Fruit fly (Drosophila melanogaster) whole organism, embryonic: ENCODE results near the gene CG10702.

Experiments
- Aef1 ChIP-seq: fragments of 200-800 bp; sonication (Bioruptor generic); IDR thresholded peaks from 3 replicates; pipeline ENCODE4 v1.3.6; 2022; ENCODE audit warnings: missing biosample characterization, missing genetic modification characterization
- Antp ChIP-seq: fragments of 200-800 bp; sonication (Bioruptor generic); optimal IDR thresholded peaks from 3 replicates; lab custom pipeline; 2016; ENCODE audit warnings: missing biosample characterization, missing genetic modification characterization
- CG10209 ChIP-seq: fragments of 200-800 bp; sonication (Bioruptor generic); optimal IDR thresholded peaks from 3 replicates; lab custom pipeline; 2017; ENCODE audit warnings: missing biosample characterization, mild to moderate bottlenecking, missing genetic modification characterization, missing genetic modification reagents
- CG10267 ChIP-seq: fragments of 200-800 bp; sonication (Bioruptor generic); optimal IDR thresholded peaks from 2 replicates; lab custom pipeline; 2018; ENCODE audit warnings: missing biosample characterization, mild to moderate bottlenecking, missing genetic modification characterization, moderate library complexity
- CG10366 ChIP-seq: fragments of 200-800 bp; sonication (Bioruptor generic); IDR thresholded peaks from 2 replicates; pipeline ENCODE4 v1.3.6; 2022; ENCODE audit warnings: missing biosample characterization, missing genetic modification characterization
- CG11247 ChIP-seq: fragments of 200-800 bp; sonication (Bioruptor generic); IDR thresholded peaks from 2 replicates; pipeline ENCODE4 v1.3.6; 2022; ENCODE audit warnings: missing biosample characterization, missing genetic modification characterization
- CG1233 ChIP-seq: fragments of 200-800 bp; sonication (Bioruptor generic); optimal IDR thresholded peaks from 4 replicates; lab custom pipeline; 2018; ENCODE audit warnings: missing biosample characterization, mild to moderate bottlenecking, missing genetic modification characterization
- CG12942 ChIP-seq: fragments of 200-800 bp; sonication (Bioruptor generic); optimal IDR thresholded peaks from 3 replicates; lab custom pipeline; 2016; ENCODE audit warnings: missing biosample characterization, missing genetic modification characterization
- CG14441 ChIP-seq: fragments of 200-800 bp; sonication (Bioruptor generic); IDR thresholded peaks from 2 replicates; pipeline ENCODE4 v1.3.6; 2022; ENCODE audit warnings: missing biosample characterization, missing genetic modification characterization
- CG17829 ChIP-seq: fragments of 200-800 bp; optimal IDR thresholded peaks from 2 replicates; lab custom pipeline; 2019; ENCODE audit warnings: missing biosample characterization, mild to moderate bottlenecking, missing genetic modification characterization, moderate library complexity
- CG1792 ChIP-seq: fragments of 200-800 bp; sonication (Bioruptor generic); optimal IDR thresholded peaks from 2 replicates; lab custom pipeline; 2016; ENCODE audit warnings: missing biosample characterization, missing genetic modification characterization
- CG2889 ChIP-seq: fragments of 200-800 bp; sonication (Bioruptor generic); IDR thresholded peaks from 3 replicates; pipeline ENCODE4 v1.3.6; 2022; ENCODE audit warnings: missing biosample characterization, missing genetic modification characterization
- CG3065 ChIP-seq: fragments of 200-800 bp; sonication (Bioruptor generic); optimal IDR thresholded peaks from 2 replicates; lab custom pipeline; 2016; ENCODE audit warnings: missing biosample characterization, missing genetic modification characterization
- CG3995 ChIP-seq: fragments of 200-800 bp; sonication (Bioruptor generic); optimal IDR thresholded peaks from 3 replicates; lab custom pipeline; 2016; ENCODE audit warnings: missing biosample characterization, missing genetic modification characterization
- CG42726 ChIP-seq: fragments of 200-800 bp; sonication (Bioruptor generic); IDR thresholded peaks from 2 replicates; pipeline ENCODE4 v1.3.6; 2022; ENCODE audit warnings: missing biosample characterization, missing genetic modification characterization; ENCODE audit not compliant: partially characterized antibody
- CG4360 ChIP-seq: fragments of 200-800 bp; sonication (Bioruptor generic); IDR thresholded peaks from 2 replicates; pipeline ENCODE4 v1.3.6; 2022; ENCODE audit warnings: missing biosample characterization, missing genetic modification characterization
- CG43689 ChIP-seq: fragments of 200-800 bp; sonication (Bioruptor generic); IDR thresholded peaks from 2 replicates; pipeline ENCODE4 v1.3.6; 2022; ENCODE audit warnings: missing biosample characterization, missing genetic modification characterization
- CG4404 ChIP-seq: fragments of 200-800 bp; sonication (Bioruptor generic); IDR thresholded peaks from 2 replicates; pipeline ENCODE4 v1.3.6; 2022; ENCODE audit warnings: missing biosample characterization, missing genetic modification characterization
- CG6791 ChIP-seq: fragments of 200-800 bp; sonication (Bioruptor generic); IDR thresholded peaks from 3 replicates; pipeline ENCODE4 v1.3.6; 2022; ENCODE audit warnings: missing biosample characterization, missing genetic modification characterization; ENCODE audit not compliant: partially characterized antibody
- CG7987 ChIP-seq: fragments of 200-800 bp; sonication (Bioruptor generic); optimal IDR thresholded peaks from 2 replicates; lab custom pipeline; 2018; ENCODE audit warnings: missing biosample characterization, mild to moderate bottlenecking, missing genetic modification characterization, moderate library complexity
- CG8924 ChIP-seq: fragments of 200-800 bp; optimal IDR thresholded peaks from 3 replicates; lab custom pipeline; 2019; ENCODE audit warnings: missing biosample characterization, mild to moderate bottlenecking, missing genetic modification characterization, moderate library complexity
- Chrac-16 ChIP-seq: fragments of 200-800 bp; sonication (Bioruptor generic); optimal IDR thresholded peaks from 3 replicates; lab custom pipeline; 2016; ENCODE audit warnings: missing biosample characterization, missing genetic modification characterization
- Deaf1 ChIP-seq: fragments of 200-800 bp; optimal IDR thresholded peaks from 3 replicates; lab custom pipeline; 2019; ENCODE audit warnings: missing biosample characterization, mild to moderate bottlenecking, missing genetic modification characterization, moderate library complexity
- Ets97D ChIP-seq: fragments of 200-800 bp; sonication (Bioruptor generic); optimal IDR thresholded peaks from 3 replicates; lab custom pipeline; 2016; ENCODE audit warnings: missing biosample characterization, missing genetic modification characterization
- H15 ChIP-seq: fragments of 200-800 bp; sonication (Bioruptor generic); IDR thresholded peaks from 3 replicates; pipeline ENCODE4 v1.3.6; 2022; ENCODE audit warnings: missing biosample characterization, missing genetic modification characterization
- Lim3 ChIP-seq: fragments of 200-800 bp; sonication (Bioruptor generic); IDR thresholded peaks from 2 replicates; pipeline ENCODE4 v1.3.6; 2022; ENCODE audit warnings: missing biosample characterization, missing genetic modification characterization
- MTF-1 ChIP-seq: fragments of 200-800 bp; sonication (Bioruptor generic); optimal IDR thresholded peaks from 2 replicates; lab custom pipeline; 2018; ENCODE audit warnings: missing biosample characterization, mild to moderate bottlenecking, missing genetic modification characterization, borderline replicate concordance
- NC2α ChIP-seq: fragments of 200-800 bp; sonication (Bioruptor generic); optimal IDR thresholded peaks from 2 replicates; lab custom pipeline; 2016; ENCODE audit warnings: missing biosample characterization, missing genetic modification characterization
- Ravus ChIP-seq: fragments of 200-800 bp; sonication (Bioruptor generic); IDR thresholded peaks from 2 replicates; pipeline ENCODE4 v1.3.6; 2022; ENCODE audit warnings: missing biosample characterization, missing genetic modification characterization
- Rx ChIP-seq: fragments of 200-800 bp; sonication (Bioruptor generic); IDR thresholded peaks from 2 replicates; pipeline ENCODE4 v1.3.6; 2022; ENCODE audit warnings: missing biosample characterization, missing genetic modification characterization
- Sox100B ChIP-seq: fragments of 200-800 bp; sonication (Bioruptor generic); optimal IDR thresholded peaks from 3 replicates; lab custom pipeline; 2018; ENCODE audit warnings: missing biosample characterization, mild to moderate bottlenecking, missing genetic modification characterization
- Taf1 ChIP-seq: fragments of 200-800 bp; sonication (Bioruptor generic); IDR thresholded peaks from 2 replicates; pipeline ENCODE4 v1.3.6; 2022; ENCODE audit warnings: missing biosample characterization, missing genetic modification characterization
- ap ChIP-seq: fragments of 200-800 bp; sonication (Bioruptor generic); IDR thresholded peaks from 2 replicates; pipeline ENCODE4 v1.3.6; 2022; ENCODE audit warnings: missing biosample characterization, missing genetic modification characterization
- bbx ChIP-seq: fragments of 200-800 bp; sonication (Bioruptor generic); IDR thresholded peaks from 2 replicates; pipeline ENCODE4 v1.3.6; 2022; ENCODE audit warnings: missing biosample characterization, missing genetic modification characterization; ENCODE audit not compliant: partially characterized antibody
- cas ChIP-seq: fragments of 200-800 bp; sonication (Bioruptor generic); IDR thresholded peaks from 2 replicates; pipeline ENCODE4 v1.3.6; 2022; ENCODE audit warnings: missing biosample characterization, missing genetic modification characterization
- cwo ChIP-seq: fragments of 200-800 bp; sonication (Bioruptor generic); optimal IDR thresholded peaks from 3 replicates; lab custom pipeline; 2017; ENCODE audit warnings: missing biosample characterization, missing genetic modification characterization, mild to moderate bottlenecking, moderate library complexity, missing genetic modification reagents
- disco-r ChIP-seq: fragments of 200-800 bp; sonication (Bioruptor generic); optimal IDR thresholded peaks from 2 replicates; lab custom pipeline; 2016; ENCODE audit warnings: missing biosample characterization, missing genetic modification characterization
- emc ChIP-seq: fragments of 200-800 bp; sonication (Bioruptor generic); optimal IDR thresholded peaks from 2 replicates; lab custom pipeline; 2016; ENCODE audit warnings: missing biosample characterization, missing genetic modification characterization
- fd64A ChIP-seq: fragments of 200-800 bp; sonication (Bioruptor generic); optimal IDR thresholded peaks from 3 replicates; lab custom pipeline; 2018; ENCODE audit warnings: missing biosample characterization, mild to moderate bottlenecking, missing genetic modification characterization
- gro ChIP-seq: fragments of 200-800 bp; sonication (Bioruptor generic); optimal IDR thresholded peaks from 2 replicates; lab custom pipeline; 2016; ENCODE audit warnings: missing biosample characterization, missing genetic modification characterization
- hb ChIP-seq: fragments of 200-800 bp; sonication (Bioruptor generic); IDR thresholded peaks from 3 replicates; pipeline ENCODE4 v1.3.6; 2022; ENCODE audit warnings: missing biosample characterization, missing genetic modification characterization; ENCODE audit not compliant: partially characterized antibody
- hth ChIP-seq: fragments of >200 bp; optimal IDR thresholded peaks from 2 replicates; lab custom pipeline; 2017; ENCODE audit warnings: inconsistent platforms
- lmd ChIP-seq: fragments of 200-800 bp; sonication (Bioruptor generic); IDR thresholded peaks from 2 replicates; pipeline ENCODE4 v1.3.6; 2022; ENCODE audit warnings: missing biosample characterization, missing genetic modification characterization
- lov ChIP-seq, 2 experiments: fragments of 200-800 bp in 1 of 2; fragments of >200 bp in 1 of 2; sonication (Bioruptor generic) in 1 of 2; IDR thresholded peaks in 1 of 2; optimal IDR thresholded peaks in 1 of 2; 2 replicates in 1 of 2; 3 replicates in 1 of 2; pipeline versions ENCODE4 v1.3.6 to Lab custom; 2017 to 2022; ENCODE audit warnings: missing biosample characterization in 1 of 2, missing genetic modification characterization in 1 of 2
- nerfin-1 ChIP-seq: fragments of 200-800 bp; sonication (Bioruptor generic); optimal IDR thresholded peaks from 3 replicates; lab custom pipeline; 2019; ENCODE audit warnings: missing biosample characterization, mild to moderate bottlenecking, missing genetic modification characterization, moderate library complexity
- pzg ChIP-seq: fragments of 200-800 bp; sonication (Bioruptor generic); optimal IDR thresholded peaks from 3 replicates; lab custom pipeline; 2018; ENCODE audit warnings: missing biosample characterization, mild to moderate bottlenecking, missing genetic modification characterization, moderate library complexity
- sens-2 ChIP-seq: fragments of 200-800 bp; sonication (Bioruptor generic); IDR thresholded peaks from 2 replicates; pipeline ENCODE4 v1.3.6; 2022; ENCODE audit warnings: missing biosample characterization, missing genetic modification characterization
- shn ChIP-seq: fragments of 200-800 bp; sonication (Bioruptor generic); optimal IDR thresholded peaks from 3 replicates; lab custom pipeline; 2016; ENCODE audit warnings: missing biosample characterization, missing genetic modification characterization
- tna ChIP-seq: fragments of 200-800 bp; sonication (Bioruptor generic); IDR thresholded peaks from 2 replicates; pipeline ENCODE4 v1.3.6; 2022; ENCODE audit warnings: missing biosample characterization, missing genetic modification characterization; ENCODE audit not compliant: partially characterized antibody
- zen2 ChIP-seq: fragments of 200-800 bp; sonication (Bioruptor generic); IDR thresholded peaks from 3 replicates; pipeline ENCODE4 v1.3.6; 2022; ENCODE audit warnings: missing biosample characterization, missing genetic modification characterization; ENCODE audit not compliant: partially characterized antibody

CG10702 gene

dm6 chr2L:19034213-19034929 lies 35.3 kb downstream of the CG10702 start, which contains the start of the genes mib2 and CG31800 (continued):
- TF ChIP-seq CG42726 (GFP tag; lab: Robert Waterston, UW) (peak; percentile 80), CG17829 (tag; lab: Kevin White, UChicago) (peak; percentile 35), pzg (GFP tag; lab: Kevin White, UChicago) (peak; percentile 63), hth (lab: Kevin White, UChicago) (no peak), Taf1 (no peak), hb (GFP tag; lab: Robert Waterston, UW) (peak; percentile 77; the same call in 2 of the 3 replicates), CG10209 (GFP tag; lab: Kevin White, UChicago) (no peak), Aef1 (no peak), CG1233 (GFP tag; lab: Kevin White, UChicago) (no peak), H15 (GFP tag; lab: Robert Waterston, UW) (no peak), CG11247 (GFP tag; lab: Robert Waterston, UW) (no peak), Lim3 (GFP tag; lab: Robert Waterston, UW) (no peak), CG4404 (no peak), ap (GFP tag; lab: Robert Waterston, UW) (no peak), CG4360 (GFP tag; lab: Robert Waterston, UW) (no peak), Ets97D (peak; percentile 8), gro (peak; percentile 20), Chrac-16 (GFP tag; lab: Kevin White, UChicago) (no peak), cwo (GFP tag; lab: Kevin White, UChicago) (no peak), CG10267 (peak; percentile 16), Sox100B (no peak), shn (GFP tag; lab: Kevin White, UChicago) (no peak), disco-r (GFP tag; lab: Kevin White, UChicago) (no peak), tna (GFP tag; lab: Robert Waterston, UW) (peak; percentile 69), CG12942 (no peak), CG3995 (GFP tag; lab: Kevin White, UChicago) (peak; percentile 48), lov (optimal IDR thresholded peaks at IDR 0.05; lab: Kevin White, UChicago) (no peak), lov (GFP tag; IDR thresholded peaks at IDR 0.05; lab: Robert Waterston, UW) (no peak), CG10366 (GFP tag; lab: Robert Waterston, UW) (no peak), CG14441 (no peak), nerfin-1 (tag; lab: Kevin White, UChicago) (no peak), Ravus (GFP tag; lab: Robert Waterston, UW) (no peak), CG7987 (GFP tag; lab: Kevin White, UChicago) (peak; percentile 15), CG2889 (no peak), CG43689 (GFP tag; lab: Robert Waterston, UW) (no peak), sens-2 (GFP tag; lab: Robert Waterston, UW) (no peak), CG8924 (tag; lab: Kevin White, UChicago) (peak; percentile 16), Deaf1 (tag; lab: Kevin White, UChicago) (no peak), MTF-1 (GFP tag; lab: Kevin White, UChicago) (no peak), CG3065 (GFP tag; lab: Kevin White, UChicago) (no peak), bbx (GFP tag; lab: Robert Waterston, UW) (peak; percentile 91), lmd (GFP tag; lab: Robert Waterston, UW) (no peak), CG6791 (GFP tag; lab: Robert Waterston, UW) (peak; percentile 85), zen2 (peak; percentile 81; the same call in 2 of the 3 replicates), fd64A (GFP tag; lab: Kevin White, UChicago) (no peak), emc (GFP tag; lab: Kevin White, UChicago) (no peak), Antp (GFP tag; lab: Kevin White, UChicago) (no peak), Rx (GFP tag; lab: Robert Waterston, UW) (no peak), cas (GFP tag; lab: Robert Waterston, UW) (no peak), CG1792 (GFP tag; lab: Kevin White, UChicago) (no peak), NC2α (GFP tag; lab: Kevin White, UChicago) (no peak)
